Fruit fly (Drosophila melanogaster): Measurements from ENCODE around the gene CG32939.

Gene CG32939

dm6 chr3R:9735151-9735550, 42.3 kb downstream of the CG32939 start:
- TF ChIP-seq pad (GFP tag; optimal IDR thresholded peaks at IDR 0.05) (no peak), Hr96 (GFP tag; optimal IDR thresholded peaks at IDR 0.05) (no peak), bab1 (GFP tag; optimal IDR thresholded peaks at IDR 0.05) (no peak), toe (GFP tag; optimal IDR thresholded peaks at IDR 0.05) (no peak), CG14711 (tag; optimal IDR thresholded peaks at IDR 0.05) (no peak), cic (GFP tag; optimal IDR thresholded peaks at IDR 0.05) (no peak), kay (GFP tag; ENCODE audit: borderline replicate concordance) (no peak), Clk (GFP tag; optimal IDR thresholded peaks at IDR 0.05) (no peak), Crg-1 (GFP tag; optimal IDR thresholded peaks at IDR 0.05) (no peak), CG1620 (GFP tag; optimal IDR thresholded peaks at IDR 0.05) (no peak), CG33017 (tag; optimal IDR thresholded peaks at IDR 0.05) (no peak), CG12768 (GFP tag; optimal IDR thresholded peaks at IDR 0.05) (no peak), CG11617 (GFP tag; optimal IDR thresholded peaks at IDR 0.05) (no peak), cnc (optimal IDR thresholded peaks at IDR 0.05) (no peak), CG5204 (GFP tag; optimal IDR thresholded peaks at IDR 0.05) (no peak), CG7101 (tag; optimal IDR thresholded peaks at IDR 0.05) (no peak)

dm6 chr3R:9739793-9740192, 46.9 kb downstream of the CG32939 start, which contains the start of gene side-VII:
side-VII (minus strand) TSS chr3R:9739979.
- no peak for TF ChIP-seq CG12768 (GFP tag; optimal IDR thresholded peaks at IDR 0.05)
- TF ChIP-seq kay (GFP tag; ENCODE audit: borderline replicate concordance) = peak; percentile 27

dm6 chr3R:9740713-9741112, 47.8 kb downstream of the CG32939 start, which contains the start of gene Pnn:
Pnn (plus strand) TSS chr3R:9740899.
- TF ChIP-seq cnc (optimal IDR thresholded peaks at IDR 0.05) (no peak), CG12768 (GFP tag; optimal IDR thresholded peaks at IDR 0.05) (no peak), kay (GFP tag; ENCODE audit: borderline replicate concordance) (peak; percentile 58), bab1 (GFP tag; optimal IDR thresholded peaks at IDR 0.05) (no peak), CG11617 (GFP tag; optimal IDR thresholded peaks at IDR 0.05) (peak; percentile 10), CG7101 (tag; optimal IDR thresholded peaks at IDR 0.05) (peak; percentile 2), Crg-1 (GFP tag; optimal IDR thresholded peaks at IDR 0.05) (no peak), tj (GFP tag; optimal IDR thresholded peaks at IDR 0.05) (no peak), Mnt (GFP tag; optimal IDR thresholded peaks at IDR 0.05) (peak; percentile 12)

DNA sequence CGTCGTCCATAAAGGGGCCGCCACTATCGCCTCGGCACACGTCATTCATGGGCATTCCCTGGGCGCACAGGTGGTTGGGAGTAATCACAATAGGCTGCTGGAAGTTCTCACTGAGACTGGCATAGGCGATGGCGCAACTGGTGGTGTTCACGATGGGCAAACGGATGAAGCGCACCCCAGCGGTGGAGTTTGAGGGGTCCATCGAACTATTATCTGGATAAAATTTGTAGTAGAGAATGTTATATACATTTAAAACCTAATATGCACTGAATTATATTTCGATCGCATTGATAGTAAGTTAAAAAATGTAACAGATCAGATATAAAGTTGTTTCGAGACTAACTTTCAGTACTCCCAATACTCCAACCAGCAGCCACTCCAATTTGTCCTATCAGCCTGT, 50.3 kb downstream of the CG32939 start, which contains the start of gene CG31415:
TSS of gene CG31415 (plus strand) at position 301 of the 400 bp plus-strand sequence.
- TF ChIP-seq tj (GFP tag; optimal IDR thresholded peaks at IDR 0.05) (no peak), CG7101 (tag; optimal IDR thresholded peaks at IDR 0.05) (no peak), ovo (GFP tag; optimal IDR thresholded peaks at IDR 0.05) (no peak), CG12768 (GFP tag; optimal IDR thresholded peaks at IDR 0.05) (no peak), CG5204 (GFP tag; optimal IDR thresholded peaks at IDR 0.05) (no peak), CG14711 (tag; optimal IDR thresholded peaks at IDR 0.05) (no peak), CG11617 (GFP tag; optimal IDR thresholded peaks at IDR 0.05) (no peak), Crg-1 (GFP tag; optimal IDR thresholded peaks at IDR 0.05) (no peak), cnc (optimal IDR thresholded peaks at IDR 0.05) (no peak)

- no peak for TF ChIP-seq cnc (optimal IDR thresholded peaks at IDR 0.05)
- TF ChIP-seq CG7101 (tag; optimal IDR thresholded peaks at IDR 0.05) = no peak
- TF ChIP-seq CG11617 (GFP tag; optimal IDR thresholded peaks at IDR 0.05) = no peak
Measured at dm6 chr3R:9743995-9744394, 51.1 kb downstream of the CG32939 start.

Measured in whole organism, adult.